Worm (Caenorhabditis elegans) whole organism, midembryonic: ENCODE data around the gene K03H1.12.

Experiments used
- T22C8.4 ChIP-seq: fragments of 200-800 bp; sonication (Bioruptor generic); IDR thresholded peaks from 2 replicates; pipeline ENCODE4 v1.3.6; 2022; ENCODE audit warnings: missing genetic modification characterization, missing compliant biosample characterization
- cog-1 ChIP-seq: sonication (generic microtip); optimal IDR thresholded peaks from 2 replicates; lab custom pipeline; 2016; ENCODE audit warnings: missing genetic modification characterization, missing compliant biosample characterization
- flt-1 ChIP-seq: fragments of 200-800 bp; sonication (Bioruptor generic); IDR thresholded peaks from 2 replicates; pipeline ENCODE4 v1.3.6; 2022; ENCODE audit warnings: missing genetic modification characterization, missing compliant biosample characterization
- klf-2 ChIP-seq: fragments of 200-800 bp; sonication (Bioruptor generic); conservative IDR thresholded peaks from 2 replicates; pipeline ENCODE4 v1.3.6; 2022; ENCODE audit warnings: missing genetic modification reagents, missing genetic modification characterization, missing compliant biosample characterization
- med-1 ChIP-seq: sonication (generic microtip); optimal IDR thresholded peaks from 2 replicates; lab custom pipeline; 2017; ENCODE audit warnings: missing genetic modification characterization, mild to moderate bottlenecking, missing compliant biosample characterization, antibody characterized with exemption, missing genetic modification reagents; ENCODE audit not compliant: insufficient read depth
- ref-1 ChIP-seq: fragments of 200-800 bp; sonication (Bioruptor generic); conservative IDR thresholded peaks from 2 replicates; pipeline ENCODE4 v1.3.6; 2022; ENCODE audit warnings: missing genetic modification reagents, missing genetic modification characterization, missing compliant biosample characterization
- tab-1 ChIP-seq: fragments of 200-800 bp; sonication (Bioruptor generic); IDR thresholded peaks from 2 replicates; pipeline ENCODE4 v1.3.6; 2022; ENCODE audit warnings: missing genetic modification characterization, missing compliant biosample characterization
- ztf-23 ChIP-seq: fragments of 200-800 bp; sonication (Bioruptor generic); IDR thresholded peaks from 2 replicates; pipeline ENCODE4 v1.3.6; 2022; ENCODE audit warnings: missing genetic modification reagents, missing genetic modification characterization, missing compliant biosample characterization
- ztf-29 ChIP-seq: fragments of 200-800 bp; sonication (Bioruptor generic); IDR thresholded peaks from 2 replicates; pipeline ENCODE4 v1.3.6; 2022; ENCODE audit warnings: missing genetic modification reagents, missing genetic modification characterization, missing compliant biosample characterization

Gene K03H1.12

DNA sequence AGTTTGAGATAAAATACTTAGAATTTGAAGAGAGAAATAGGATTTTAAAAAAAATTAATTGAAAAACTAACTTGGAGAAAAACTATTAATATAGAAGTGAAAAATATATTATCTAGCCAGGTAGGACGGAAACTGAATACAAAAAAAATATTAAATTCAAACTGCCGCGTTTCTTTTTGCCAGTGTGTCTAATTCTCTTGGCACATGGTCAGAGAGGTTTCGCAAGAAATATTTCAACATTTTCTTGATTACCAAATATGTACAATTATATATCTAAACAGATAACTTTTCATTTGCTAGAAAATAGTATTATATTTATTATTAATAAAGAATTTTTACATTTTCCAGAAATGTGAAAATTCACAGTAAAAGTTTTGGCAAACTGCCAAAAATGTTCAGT is 28.9 kb upstream of the K03H1.12 start:
- no peak for TF ChIP-seq T22C8.4
- TF ChIP-seq med-1 (GFP tag; lab: Kevin White, UChicago), result no peak
- TF ChIP-seq cog-1 (tag; lab: Kevin White, UChicago), result no peak
- TF ChIP-seq ztf-29 (GFP tag; lab: Robert Waterston, UW), result no peak
- no peak for TF ChIP-seq ref-1
- no peak for TF ChIP-seq klf-2

DNA sequence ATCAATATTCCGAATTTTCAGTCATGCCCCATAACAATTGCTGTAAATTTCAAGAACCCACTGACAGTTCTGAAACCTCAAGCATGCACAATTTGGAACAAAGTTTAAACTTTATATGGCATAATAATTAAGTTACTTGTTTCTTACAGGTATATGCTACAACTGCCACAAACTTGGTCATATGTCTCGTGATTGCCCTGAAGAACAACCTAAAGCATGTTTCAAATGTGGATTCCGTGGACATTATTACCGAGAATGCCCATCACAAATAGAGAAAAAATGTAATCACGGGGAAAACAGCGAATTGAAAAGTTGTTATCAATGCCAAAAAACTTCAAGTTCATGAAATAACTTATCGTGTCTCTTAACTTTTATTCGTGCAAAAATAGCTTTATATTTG is 28.4 kb upstream of the K03H1.12 start:
- TF ChIP-seq ztf-23 (GFP tag; lab: Robert Waterston, UW) (0 out of 2 replicates have a peak, but pooled peaks have one; percentile 9), klf-2 (no peak)

DNA sequence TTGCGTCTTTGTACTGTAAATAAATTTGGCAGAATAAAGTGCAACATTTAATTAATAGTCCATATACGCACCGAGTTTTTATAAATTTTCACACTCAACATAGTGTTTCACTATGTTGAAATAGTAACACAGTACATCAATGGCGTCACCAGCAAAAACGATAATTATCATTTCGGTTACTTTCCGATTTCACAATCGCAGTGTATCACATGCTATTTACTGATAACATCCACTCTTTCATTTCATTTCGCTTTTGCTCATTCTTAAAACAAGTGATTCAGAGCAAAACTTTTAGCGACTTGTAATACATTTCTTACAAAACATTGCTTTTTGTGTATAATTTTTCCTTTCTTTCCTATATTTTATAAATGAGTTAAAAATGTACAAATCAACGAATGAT is 27.7 kb upstream of the K03H1.12 start, which contains the start of gene cbp-3:
Gene cbp-3, plus strand, starts transcription at position 272 of the 400 bp plus-strand sequence.
- TF ChIP-seq flt-1 (GFP tag; lab: Robert Waterston, UW) (no peak), cog-1 (tag; lab: Kevin White, UChicago) (no peak), tab-1 (no peak), med-1 (GFP tag; lab: Kevin White, UChicago) (no peak), klf-2 (no peak), T22C8.4 (no peak), ztf-29 (GFP tag; lab: Robert Waterston, UW) (no peak), ref-1 (no peak), ztf-23 (GFP tag; lab: Robert Waterston, UW) (no peak)

DNA sequence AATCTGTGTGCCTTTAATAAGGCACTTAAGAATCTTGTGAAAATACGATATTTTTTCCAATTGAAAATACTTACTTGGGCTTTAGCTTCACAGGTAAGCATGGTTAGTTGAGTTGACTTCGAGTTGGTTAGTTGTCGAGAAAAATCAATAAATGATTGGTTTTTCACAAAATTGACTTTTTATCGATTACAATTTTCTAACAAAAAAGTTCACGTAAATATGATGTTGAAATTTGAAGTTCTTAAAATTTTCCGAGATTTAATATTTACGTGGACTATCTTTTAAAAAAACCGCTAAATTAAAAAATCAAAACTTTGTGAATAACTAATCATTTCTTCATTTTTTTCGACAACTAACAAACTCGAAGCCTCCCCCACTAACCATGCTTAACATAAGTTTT is 20.7 kb upstream of the K03H1.12 start, which contains the start of gene F40F12.3:
Gene F40F12.3, minus strand, starts transcription at position 101 of the 400 bp plus-strand sequence.
- no peak for TF ChIP-seq klf-2
- no peak for TF ChIP-seq flt-1 (GFP tag; lab: Robert Waterston, UW)
- no peak for TF ChIP-seq ztf-23 (GFP tag; lab: Robert Waterston, UW)
- no peak for TF ChIP-seq cog-1 (tag; lab: Kevin White, UChicago)
- no peak for TF ChIP-seq ztf-29 (GFP tag; lab: Robert Waterston, UW)
- no peak for TF ChIP-seq T22C8.4
- no peak for TF ChIP-seq tab-1
- no peak for TF ChIP-seq med-1 (GFP tag; lab: Kevin White, UChicago)
- TF ChIP-seq ref-1, result no peak

DNA sequence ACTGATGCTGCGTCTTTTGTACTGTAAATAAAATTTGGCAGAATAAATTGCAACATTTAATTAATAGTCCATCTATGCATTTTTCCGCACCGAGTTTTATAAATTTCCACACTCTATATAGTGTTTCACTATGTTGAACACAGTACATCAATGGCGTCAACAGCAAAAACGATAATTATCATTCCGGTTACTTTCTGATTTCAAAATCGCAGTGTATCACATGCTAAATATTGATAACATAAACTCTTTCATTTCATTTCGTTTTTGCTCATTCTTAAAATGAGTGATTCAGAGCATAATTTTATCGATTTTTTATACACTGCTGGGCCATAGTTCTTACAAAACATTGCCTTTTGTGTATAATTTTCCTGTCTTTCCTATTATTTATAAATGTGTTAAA is 19.1 kb upstream of the K03H1.12 start:
- no peak for TF ChIP-seq ztf-23 (GFP tag; lab: Robert Waterston, UW)

DNA sequence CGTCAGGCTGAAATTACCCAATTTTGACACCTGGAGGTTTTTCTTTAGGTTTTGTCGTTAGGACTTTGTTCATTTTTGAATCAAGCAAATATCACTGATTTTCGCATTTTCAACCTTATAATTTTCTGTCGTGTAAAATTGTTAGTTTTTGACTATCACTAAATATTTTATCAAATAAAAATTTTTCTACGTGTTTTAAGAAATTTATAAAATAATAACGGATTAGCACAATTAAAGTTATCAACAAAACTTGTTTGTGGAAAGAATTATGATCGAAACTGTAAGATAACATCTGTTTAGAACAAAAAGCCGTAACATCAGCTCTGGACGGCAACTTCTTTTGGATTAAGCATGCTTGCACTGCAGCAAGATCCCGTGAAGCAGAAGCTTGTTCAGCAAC is 18.6 kb upstream of the K03H1.12 start, which contains the start of gene cbp-2:
Gene cbp-2, plus strand, starts transcription at position 301 of the 400 bp plus-strand sequence.
- no peak for TF ChIP-seq T22C8.4
- TF ChIP-seq ztf-29 (GFP tag; lab: Robert Waterston, UW), result no peak
- no peak for TF ChIP-seq cog-1 (tag; lab: Kevin White, UChicago)
- TF ChIP-seq ref-1, result no peak
- TF ChIP-seq med-1 (GFP tag; lab: Kevin White, UChicago), result no peak
- TF ChIP-seq ztf-23 (GFP tag; lab: Robert Waterston, UW), result no peak
- TF ChIP-seq flt-1 (GFP tag; lab: Robert Waterston, UW), result no peak
- no peak for TF ChIP-seq klf-2
- TF ChIP-seq tab-1, result no peak

DNA sequence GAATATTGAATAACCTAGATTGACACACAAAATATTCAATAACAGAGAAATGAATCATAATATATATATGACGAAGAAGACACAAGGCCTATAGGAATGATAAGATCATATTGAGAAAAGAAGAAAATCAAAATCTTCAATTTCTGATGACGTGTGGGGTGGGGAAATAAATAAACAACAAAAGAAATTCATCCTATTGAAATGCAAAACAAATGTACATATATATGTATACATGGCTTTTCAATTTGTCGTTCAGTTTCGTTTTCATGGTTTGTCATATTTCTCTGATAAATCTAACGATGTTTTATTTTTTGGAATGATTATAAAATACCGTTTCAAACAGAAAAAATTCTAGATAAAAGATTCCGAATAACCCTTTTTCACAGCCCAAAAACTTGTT is 14.8 kb upstream of the K03H1.12 start, which contains the start of gene ttr-3:
Gene ttr-3, minus strand, starts transcription at position 101 of the 400 bp plus-strand sequence.
- TF ChIP-seq T22C8.4 (no peak), med-1 (GFP tag; lab: Kevin White, UChicago) (no peak), klf-2 (no peak), cog-1 (tag; lab: Kevin White, UChicago) (no peak), flt-1 (GFP tag; lab: Robert Waterston, UW) (no peak), ztf-29 (GFP tag; lab: Robert Waterston, UW) (no peak), ref-1 (no peak), ztf-23 (GFP tag; lab: Robert Waterston, UW) (no peak), tab-1 (no peak)

DNA sequence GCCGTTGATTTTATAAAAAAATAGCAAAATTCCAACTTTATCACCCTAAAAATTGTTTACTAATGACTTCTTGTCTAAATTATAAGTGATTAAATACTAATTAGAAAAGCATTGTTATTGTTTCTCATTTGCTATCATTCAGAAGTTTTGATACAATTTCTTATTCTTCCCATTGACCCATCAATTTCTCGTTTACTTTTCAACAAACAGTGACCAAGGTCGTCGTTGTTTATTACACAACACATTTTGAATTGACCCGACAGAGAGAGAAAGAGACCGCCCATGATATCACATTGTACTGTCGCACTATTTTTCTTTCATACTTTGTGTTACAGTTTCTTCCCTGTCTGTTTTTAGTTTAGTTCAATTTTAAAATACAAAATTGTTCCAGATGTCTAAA is 14.0 kb upstream of the K03H1.12 start, which contains the start of gene ttr-2:
Gene ttr-2, plus strand, starts transcription at position 392 of the 400 bp plus-strand sequence.
- no peak for TF ChIP-seq med-1 (GFP tag; lab: Kevin White, UChicago)
- TF ChIP-seq ztf-29 (GFP tag; lab: Robert Waterston, UW), result no peak
- no peak for TF ChIP-seq T22C8.4
- no peak for TF ChIP-seq klf-2
- TF ChIP-seq ref-1, result no peak
- TF ChIP-seq cog-1 (tag; lab: Kevin White, UChicago), result no peak
- TF ChIP-seq flt-1 (GFP tag; lab: Robert Waterston, UW), result no peak
- no peak for TF ChIP-seq tab-1

DNA sequence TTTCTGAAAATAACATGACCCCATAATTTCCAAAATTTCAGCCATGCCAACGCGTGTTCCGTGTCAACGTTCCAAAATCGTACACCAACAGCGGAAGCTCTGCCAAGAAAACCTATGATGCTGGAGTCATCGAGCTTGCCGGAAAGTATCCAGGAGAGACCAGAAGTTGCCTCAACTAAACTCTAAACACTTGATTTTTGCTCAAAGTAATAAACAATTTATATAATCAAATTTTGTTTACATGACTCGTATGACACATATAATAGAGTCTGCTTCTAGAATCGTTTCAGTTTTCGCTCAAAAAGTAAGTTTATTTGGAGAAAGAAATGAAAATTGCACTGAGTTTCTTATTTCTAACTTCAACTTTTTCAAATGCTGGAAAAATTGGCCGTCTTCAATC is 12.6 kb upstream of the K03H1.12 start, which contains the start of gene ttr-1:
Gene ttr-1, plus strand, starts transcription at position 301 of the 400 bp plus-strand sequence.
- no peak for TF ChIP-seq T22C8.4
- no peak for TF ChIP-seq tab-1
- no peak for TF ChIP-seq flt-1 (GFP tag; lab: Robert Waterston, UW)
- no peak for TF ChIP-seq cog-1 (tag; lab: Kevin White, UChicago)
- no peak for TF ChIP-seq ref-1
- TF ChIP-seq ztf-29 (GFP tag; lab: Robert Waterston, UW), result no peak
- no peak for TF ChIP-seq med-1 (GFP tag; lab: Kevin White, UChicago)
- TF ChIP-seq klf-2, result no peak
- TF ChIP-seq ztf-23 (GFP tag; lab: Robert Waterston, UW), result no peak

DNA sequence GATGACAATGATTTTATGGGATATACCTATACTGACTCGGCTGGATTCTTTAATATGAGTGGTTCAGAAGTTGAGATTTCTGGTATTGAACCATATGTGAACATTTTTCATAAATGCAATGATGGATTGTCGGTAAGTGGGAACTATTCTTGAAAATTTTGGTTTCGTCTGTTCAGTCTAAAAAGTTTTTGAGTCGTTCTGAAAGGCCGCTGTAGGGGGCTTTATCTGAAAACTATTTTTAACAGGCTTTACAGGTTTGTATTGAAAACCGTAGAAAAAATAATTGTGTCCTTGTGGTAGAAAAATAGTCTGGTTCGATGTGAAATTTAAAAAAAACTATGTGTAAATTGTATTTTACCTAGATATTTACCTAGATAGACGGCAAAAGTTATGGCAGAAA is 11.9 kb upstream of the K03H1.12 start:
- TF ChIP-seq T22C8.4 (no peak), cog-1 (tag; lab: Kevin White, UChicago) (no peak), ref-1 (no peak), med-1 (GFP tag; lab: Kevin White, UChicago) (no peak), ztf-29 (GFP tag; lab: Robert Waterston, UW) (no peak), ztf-23 (GFP tag; lab: Robert Waterston, UW) (no peak), flt-1 (GFP tag; lab: Robert Waterston, UW) (no peak), klf-2 (no peak), tab-1 (no peak)
